Fruit fly (Drosophila melanogaster): Measurements from ENCODE around the gene CG9135.

The CG9135 gene

dm6 chr2L:6082936-6083627 lies 32.5 kb downstream of the CG9135 start (continued):
- TF ChIP-seq CG6654 (GFP tag; optimal IDR thresholded peaks at IDR 0.05) (no peak), CG17568 (GFP tag; optimal IDR thresholded peaks at IDR 0.05) (peak; percentile 54), Hey (tag; optimal IDR thresholded peaks at IDR 0.05) (peak; percentile 73), CG3726 (GFP tag; IDR thresholded peaks at IDR 0.05) (no peak), gsb-n (tag; optimal IDR thresholded peaks at IDR 0.05) (peak; percentile 1), cg (GFP tag; optimal IDR thresholded peaks at IDR 0.05) (peak; percentile 60), chinmo (GFP tag; IDR thresholded peaks at IDR 0.05; ENCODE audit: partially characterized antibody) (peak; percentile 96; the same call in 3 of the 4 replicates), CG15479 (GFP tag; optimal IDR thresholded peaks at IDR 0.05) (no peak), Nf-YB (GFP tag; optimal IDR thresholded peaks at IDR 0.05) (peak; percentile 18), Sox100B (GFP tag; optimal IDR thresholded peaks at IDR 0.05) (peak; percentile 35), B-H2 (GFP tag; optimal IDR thresholded peaks at IDR 0.05) (peak; percentile 3), gem (tag; optimal IDR thresholded peaks at IDR 0.05) (peak; percentile 19), CG12659 (GFP tag; optimal IDR thresholded peaks at IDR 0.05) (peak; percentile 22), CG13894 (tag; optimal IDR thresholded peaks at IDR 0.05) (peak; percentile 55), Med (GFP tag) (peak; percentile 73), ci (GFP tag; IDR thresholded peaks at IDR 0.05) (peak; percentile 31; the same call in 1 of the 3 replicates), unpg (GFP tag; optimal IDR thresholded peaks at IDR 0.05) (peak; percentile 15), CG8290 (GFP tag; optimal IDR thresholded peaks at IDR 0.05) (no peak), CG8290 (tag; optimal IDR thresholded peaks at IDR 0.05) (peak; percentile 5 to 61), CG10209 (GFP tag; optimal IDR thresholded peaks at IDR 0.05) (peak; percentile 34), CG18011 (GFP tag; optimal IDR thresholded peaks at IDR 0.05) (peak; percentile 0), Hmr (GFP tag; optimal IDR thresholded peaks at IDR 0.05) (peak; percentile 76), CG7372 (GFP tag; IDR thresholded peaks at IDR 0.05) (0 out of 2 replicates have a peak, but pooled peaks have one; percentile 51), CG2199 (GFP tag; IDR thresholded peaks at IDR 0.05) (0 out of 3 replicates have a peak, but pooled peaks have one; percentile 24), CG3281 (GFP tag; optimal IDR thresholded peaks at IDR 0.05) (peak; percentile 32), NC2β (GFP tag; optimal IDR thresholded peaks at IDR 0.05) (peak; percentile 2), wek (GFP tag; optimal IDR thresholded peaks at IDR 0.05) (peak; percentile 50), Meics (GFP tag; optimal IDR thresholded peaks at IDR 0.05) (peak; percentile 46), sob (GFP tag; IDR thresholded peaks at IDR 0.05) (0 out of 2 replicates have a peak, but pooled peaks have one; percentile 5), ara (GFP tag; IDR thresholded peaks at IDR 0.05) (no peak), Trl (optimal IDR thresholded peaks at IDR 0.05) (peak; percentile 10 to 87), Trl (GFP tag; optimal IDR thresholded peaks at IDR 0.05) (no peak), insv (GFP tag; optimal IDR thresholded peaks at IDR 0.05) (no peak), CG1792 (GFP tag; optimal IDR thresholded peaks at IDR 0.05) (no peak), vnd (GFP tag; IDR thresholded peaks at IDR 0.05; ENCODE audit: partially characterized antibody) (0 out of 3 replicates have a peak, but pooled peaks have one; percentile 21), CG33557 (GFP tag; optimal IDR thresholded peaks at IDR 0.05) (peak; percentile 36), Nf-YC (tag; optimal IDR thresholded peaks at IDR 0.05) (peak; percentile 57), Optix (GFP tag; IDR thresholded peaks at IDR 0.05) (no peak), CG16779 (GFP tag; IDR thresholded peaks at IDR 0.05) (no peak), CG13123 (GFP tag; optimal IDR thresholded peaks at IDR 0.05) (no peak), CG13624 (GFP tag; optimal IDR thresholded peaks at IDR 0.05) (no peak), CG17912 (GFP tag; optimal IDR thresholded peaks at IDR 0.05) (peak; percentile 25), exex (tag; optimal IDR thresholded peaks at IDR 0.05) (peak; percentile 88), Dref (GFP tag; IDR thresholded peaks at IDR 0.05) (no peak), CG10543 (GFP tag; optimal IDR thresholded peaks at IDR 0.05) (peak; percentile 95), CG2678 (tag; optimal IDR thresholded peaks at IDR 0.05) (peak; percentile 4), lbe (GFP tag; optimal IDR thresholded peaks at IDR 0.05) (peak; percentile 24), CG1603 (tag; optimal IDR thresholded peaks at IDR 0.05) (peak; percentile 19), CG18619 (GFP tag; optimal IDR thresholded peaks at IDR 0.05) (peak; percentile 26)
